Worm (Caenorhabditis elegans): Measurements from ENCODE around the gene gly-20.

Gene gly-20

ce11 chrV:11314025-11314880 lies 31.9 kb downstream of the gly-20 start (continued):
- TF ChIP-seq nhr-20 (tag; optimal IDR thresholded peaks at IDR 0.05) (peak; percentile 83), mep-1 (tag; optimal IDR thresholded peaks at IDR 0.05) (peak; percentile 82), efl-1 (optimal IDR thresholded peaks at IDR 0.05) (peak; percentile 50 to 63), efl-1 (GFP tag; optimal IDR thresholded peaks at IDR 0.05 in 1 of 2) (peak; percentile 41 to 94), tbx-2 (tag; optimal IDR thresholded peaks at IDR 0.05) (peak; percentile 64), C16A3.4 (tag; optimal IDR thresholded peaks at IDR 0.05) (peak; percentile 81), Y116A8C.19 (tag; optimal IDR thresholded peaks at IDR 0.05; ENCODE audit: borderline replicate concordance) (no peak), nhr-71 (tag; optimal IDR thresholded peaks at IDR 0.05) (peak; percentile 80), nhr-76 (tag; optimal IDR thresholded peaks at IDR 0.05) (no peak), elt-3 (tag; optimal IDR thresholded peaks at IDR 0.05) (peak in 2 of 6 experiments; percentile 77 to 82), ets-5 (GFP tag; IDR thresholded peaks at IDR 0.05) (no peak), unc-30 (tag; optimal IDR thresholded peaks at IDR 0.05) (no peak), nhr-12 (tag; optimal IDR thresholded peaks at IDR 0.05) (no peak), lin-13 (GFP tag; optimal IDR thresholded peaks at IDR 0.05) (peak; percentile 59), ztf-4 (tag; optimal IDR thresholded peaks at IDR 0.05) (peak; percentile 8), nhr-90 (tag; optimal IDR thresholded peaks at IDR 0.05; ENCODE audit: poor library complexity) (peak; percentile 84), jun-1 (tag; optimal IDR thresholded peaks at IDR 0.05) (peak; percentile 82), ztf-11 (tag; optimal IDR thresholded peaks at IDR 0.05) (peak in 1 of 2 experiments; percentile 80), isw-1 (GFP tag; IDR thresholded peaks at IDR 0.05) (no peak), nhr-47 (tag; optimal IDR thresholded peaks at IDR 0.05) (peak; percentile 75), nhr-77 (tag; optimal IDR thresholded peaks at IDR 0.05) (peak; percentile 74), dpl-1 (GFP tag; optimal IDR thresholded peaks at IDR 0.05) (peak; percentile 16 to 52 (median 33)), grh-1 (GFP tag; IDR thresholded peaks at IDR 0.05) (peak; percentile 65), lir-3 (tag; optimal IDR thresholded peaks at IDR 0.05; ENCODE audit: poor library complexity) (peak; percentile 48), lin-15B (tag; optimal IDR thresholded peaks at IDR 0.05) (no peak), sup-37 (GFP tag; optimal IDR thresholded peaks at IDR 0.05) (peak; percentile 52), snu-23 (GFP tag; optimal IDR thresholded peaks at IDR 0.05) (peak; percentile 70), ceh-8 (GFP tag; optimal IDR thresholded peaks at IDR 0.05) (peak; percentile 45), irx-1 (tag; optimal IDR thresholded peaks at IDR 0.05) (peak; percentile 57), unc-130 (tag; optimal IDR thresholded peaks at IDR 0.05) (peak; percentile 56)

- TF ChIP-seq lin-13 (GFP tag; optimal IDR thresholded peaks at IDR 0.05), result no peak
- TF ChIP-seq ets-5 (GFP tag; IDR thresholded peaks at IDR 0.05), result no peak
- TF ChIP-seq lir-3 (tag; optimal IDR thresholded peaks at IDR 0.05; ENCODE audit: poor library complexity), result no peak
Observed at ce11 chrV:11316801-11317200, 34.4 kb downstream of the gly-20 start, which contains the start of gene cutl-18. cutl-18 (minus strand) TSS chrV:11316901.

- TF ChIP-seq blmp-1 (tag; optimal IDR thresholded peaks at IDR 0.05), result no peak
- no peak for TF ChIP-seq elt-2 (tag; optimal IDR thresholded peaks at IDR 0.05)
- no peak for TF ChIP-seq mef-2 (tag; optimal IDR thresholded peaks at IDR 0.05)
- no peak for TF ChIP-seq hlh-17 (GFP tag; optimal IDR thresholded peaks at IDR 0.05; ENCODE audit: borderline replicate concordance)
- TF ChIP-seq skn-1 (tag; optimal IDR thresholded peaks at IDR 0.05), result no peak
- no peak for TF ChIP-seq pqm-1 (tag; optimal IDR thresholded peaks at IDR 0.05)
- no peak for TF ChIP-seq unc-30 (tag; optimal IDR thresholded peaks at IDR 0.05)
- TF ChIP-seq sox-4 (tag; optimal IDR thresholded peaks at IDR 0.05), result no peak
- TF ChIP-seq nhr-85 (tag), result peak; percentile 61
Observed at ce11 chrV:11320860-11321259, 38.5 kb downstream of the gly-20 start.
